Worm (Caenorhabditis elegans) whole organism, L1 larva: ENCODE measurements around the gene F43C11.8.

ENCODE experiments used
- elt-2 ChIP-seq: sonication (generic microtip); optimal IDR thresholded peaks from 2 replicates; lab custom pipeline; 2016; ENCODE audit warnings: missing genetic modification characterization, mild to moderate bottlenecking, inconsistent platforms, missing compliant biosample characterization, missing genetic modification reagents
- hlh-4 ChIP-seq: sonication (generic microtip); optimal IDR thresholded peaks from 2 replicates; lab custom pipeline; 2016; ENCODE audit warnings: mild to moderate bottlenecking, missing genetic modification characterization, missing compliant biosample characterization
- lin-14 ChIP-seq: fragments of 200-800 bp; sonication (Bioruptor generic); optimal IDR thresholded peaks from 2 replicates; lab custom pipeline; 2018; ENCODE audit warnings: mild to moderate bottlenecking, missing genetic modification characterization, moderate library complexity, missing compliant biosample characterization
- nhr-237 ChIP-seq: fragments of 150-350 bp; optimal IDR thresholded peaks from 2 replicates; lab custom pipeline; 2014; ENCODE audit warnings: missing biosample characterization, missing genetic modification characterization
- snpc-4 ChIP-seq: fragments of 150-350 bp; optimal IDR thresholded peaks from 2 replicates; lab custom pipeline; 2014; ENCODE audit warnings: missing biosample characterization, missing genetic modification characterization
- unc-130 ChIP-seq: fragments of 150-350 bp; optimal IDR thresholded peaks from 2 replicates; lab custom pipeline; 2017; ENCODE audit warnings: missing biosample characterization, missing genetic modification characterization, inconsistent platforms

ce11 chrII:2295817-2296315, 36.5 kb upstream of the F43C11.8 start, which contains the start of gene fbxc-25:
- TF ChIP-seq hlh-4 (tag; lab: Kevin White, UChicago) (no peak), elt-2 (tag; lab: Kevin White, UChicago) (no peak), unc-130 (tag; lab: Kevin White, UChicago) (no peak), nhr-237 (tag; lab: Kevin White, UChicago) (no peak), lin-14 (no peak), snpc-4 (no peak)
